Worm (Caenorhabditis elegans) whole organism, L1 larva: ENCODE measurements around the gene clec-62.

Experiments
- aha-1 ChIP-seq: fragments of 150-350 bp; optimal IDR thresholded peaks from 2 replicates; lab custom pipeline; 2014; ENCODE audit warnings: missing biosample characterization, missing genetic modification characterization
- alr-1 ChIP-seq: fragments of 200-800 bp; sonication (Bioruptor generic); optimal IDR thresholded peaks from 2 replicates; lab custom pipeline; 2018; ENCODE audit warnings: borderline replicate concordance, mild to moderate bottlenecking, missing genetic modification characterization, missing compliant biosample characterization
- aly-2 ChIP-seq: fragments of 150-350 bp; optimal IDR thresholded peaks from 2 replicates; lab custom pipeline; 2014; ENCODE audit warnings: missing biosample characterization, missing genetic modification characterization
- ceh-63 ChIP-seq: fragments of 200-800 bp; sonication (Bioruptor generic); optimal IDR thresholded peaks from 2 replicates; lab custom pipeline; 2018; ENCODE audit warnings: mild to moderate bottlenecking, missing genetic modification characterization, missing compliant biosample characterization
- ceh-82 ChIP-seq, 3 experiments: fragments of 150-350 bp in 1 of 3; sonication (generic microtip) in 2 of 3; optimal IDR thresholded peaks; 2 replicates each; lab custom pipeline; 2014 to 2017; ENCODE audit warnings: missing biosample characterization in 3 of 3, missing genetic modification characterization in 3 of 3
- ceh-88 ChIP-seq: fragments of 200-800 bp; sonication (Bioruptor generic); IDR thresholded peaks from 2 replicates; pipeline ENCODE4 v1.3.6; 2022; ENCODE audit warnings: missing genetic modification characterization, missing compliant biosample characterization
- ceh-90 ChIP-seq: sonication (generic microtip); optimal IDR thresholded peaks from 2 replicates; lab custom pipeline; 2016; ENCODE audit warnings: missing genetic modification characterization, missing compliant biosample characterization
- ces-1 ChIP-seq: fragments of 150-350 bp; optimal IDR thresholded peaks from 2 replicates; lab custom pipeline; 2014; ENCODE audit warnings: missing biosample characterization, missing genetic modification reagents, missing genetic modification characterization
- dsc-1 ChIP-seq: sonication (generic microtip); optimal IDR thresholded peaks from 2 replicates; lab custom pipeline; 2016; ENCODE audit warnings: mild to moderate bottlenecking, missing genetic modification characterization, missing compliant biosample characterization
- efl-1 ChIP-seq, 4 experiments: fragments of 150-350 bp; optimal IDR thresholded peaks in 3 of 4; peaks in 1 of 4; 1 replicate in 1 of 4; 2 replicates in 3 of 4; lab custom pipeline; 2014; ENCODE audit warnings: missing biosample characterization in 2 of 4, missing genetic modification characterization in 2 of 4, missing genetic modification reagents in 2 of 4
- efl-3 ChIP-seq: fragments of 200-800 bp; sonication (Bioruptor generic); optimal IDR thresholded peaks from 2 replicates; lab custom pipeline; 2018; ENCODE audit warnings: mild to moderate bottlenecking, missing genetic modification characterization, missing compliant biosample characterization
- elt-2 ChIP-seq: sonication (generic microtip); optimal IDR thresholded peaks from 2 replicates; lab custom pipeline; 2016; ENCODE audit warnings: missing genetic modification characterization, mild to moderate bottlenecking, inconsistent platforms, missing compliant biosample characterization, missing genetic modification reagents
- elt-3 ChIP-seq, 6 experiments: fragments of 150-350 bp in 1 of 6; sonication (generic microtip); optimal IDR thresholded peaks; 2 replicates each; lab custom pipeline; 2017 to 2018; ENCODE audit warnings: missing biosample characterization in 6 of 6, missing genetic modification characterization in 6 of 6, inconsistent platforms in 1 of 6
- ets-5 ChIP-seq: fragments of 200-800 bp; sonication (Bioruptor generic); IDR thresholded peaks from 2 replicates; pipeline ENCODE4 v1.3.6; 2022; ENCODE audit warnings: missing genetic modification characterization, missing compliant biosample characterization
- fkh-10 ChIP-seq: sonication (generic microtip); optimal IDR thresholded peaks from 2 replicates; lab custom pipeline; 2017; ENCODE audit warnings: missing biosample characterization, missing genetic modification reagents, missing genetic modification characterization
- fkh-8 ChIP-seq: sonication (generic microtip); optimal IDR thresholded peaks from 2 replicates; lab custom pipeline; 2016; ENCODE audit warnings: mild to moderate bottlenecking, missing genetic modification characterization, missing compliant biosample characterization
- grh-1 ChIP-seq: fragments of 200-800 bp; sonication (Bioruptor generic); IDR thresholded peaks from 2 replicates; pipeline ENCODE4 v1.3.6; 2022; ENCODE audit warnings: missing genetic modification reagents, missing genetic modification characterization, missing compliant biosample characterization
- hlh-17 ChIP-seq: fragments of 200-800 bp; sonication (Bioruptor generic); optimal IDR thresholded peaks from 2 replicates; lab custom pipeline; 2018; ENCODE audit warnings: missing genetic modification characterization, mild to moderate bottlenecking, missing compliant biosample characterization, moderate library complexity, borderline replicate concordance
- irx-1 ChIP-seq: sonication (generic microtip); optimal IDR thresholded peaks from 2 replicates; lab custom pipeline; 2016; ENCODE audit warnings: missing genetic modification characterization, missing compliant biosample characterization
- isw-1 ChIP-seq: fragments of 200-800 bp; sonication (Bioruptor generic); IDR thresholded peaks from 2 replicates; pipeline ENCODE4 v1.3.6; 2022; ENCODE audit warnings: missing genetic modification characterization, missing compliant biosample characterization
- lin-14 ChIP-seq: fragments of 200-800 bp; sonication (Bioruptor generic); optimal IDR thresholded peaks from 2 replicates; lab custom pipeline; 2018; ENCODE audit warnings: mild to moderate bottlenecking, missing genetic modification characterization, moderate library complexity, missing compliant biosample characterization
- lin-35 ChIP-seq, 2 experiments: fragments of 150-350 bp; optimal IDR thresholded peaks; 2 replicates each; lab custom pipeline; 2014; ENCODE audit warnings: missing biosample characterization in 2 of 2, missing genetic modification characterization in 2 of 2, missing genetic modification reagents in 2 of 2
- lin-39 ChIP-seq: fragments of 150-350 bp; optimal IDR thresholded peaks from 2 replicates; lab custom pipeline; 2014; ENCODE audit warnings: missing biosample characterization, missing genetic modification reagents, missing genetic modification characterization
- lir-3 ChIP-seq: sonication (generic microtip); optimal IDR thresholded peaks from 2 replicates; lab custom pipeline; 2016; ENCODE audit warnings: mild to moderate bottlenecking, missing genetic modification characterization, moderate library complexity, missing compliant biosample characterization; ENCODE audit not compliant: poor library complexity
- mab-9 ChIP-seq: fragments of 200-800 bp; sonication (Bioruptor generic); IDR thresholded peaks from 2 replicates; pipeline ENCODE4 v1.3.6; 2022; ENCODE audit warnings: missing genetic modification reagents, missing genetic modification characterization, missing compliant biosample characterization
- mdl-1 ChIP-seq, 2 experiments: fragments of 150-350 bp; optimal IDR thresholded peaks; 2 replicates each; lab custom pipeline; 2014 to 2017; ENCODE audit warnings: missing biosample characterization in 2 of 2, missing genetic modification characterization in 2 of 2, inconsistent platforms in 1 of 2
- nhr-11 ChIP-seq: fragments of 150-350 bp; optimal IDR thresholded peaks from 2 replicates; lab custom pipeline; 2014; ENCODE audit warnings: missing biosample characterization, missing genetic modification characterization
- nhr-71 ChIP-seq: sonication (generic microtip); optimal IDR thresholded peaks from 2 replicates; lab custom pipeline; 2016; ENCODE audit warnings: mild to moderate bottlenecking, missing genetic modification characterization, moderate library complexity, missing compliant biosample characterization
- nhr-76 ChIP-seq: sonication (generic microtip); optimal IDR thresholded peaks from 2 replicates; lab custom pipeline; 2017; ENCODE audit warnings: missing biosample characterization, missing genetic modification characterization
- nhr-84 ChIP-seq: sonication (generic microtip); optimal IDR thresholded peaks from 2 replicates; lab custom pipeline; 2017; ENCODE audit warnings: missing biosample characterization, missing genetic modification characterization
- nhr-85 ChIP-seq: sonication (generic microtip); peaks from one replicate; lab custom pipeline; 2016; ENCODE audit warnings: missing genetic modification characterization, inconsistent platforms, missing compliant biosample characterization
- nhr-90 ChIP-seq: sonication (generic microtip); optimal IDR thresholded peaks from 2 replicates; lab custom pipeline; 2016; ENCODE audit warnings: mild to moderate bottlenecking, missing genetic modification characterization, missing compliant biosample characterization; ENCODE audit not compliant: poor library complexity
- skn-1 ChIP-seq: fragments of 150-350 bp; optimal IDR thresholded peaks from 2 replicates; lab custom pipeline; 2014; ENCODE audit warnings: missing biosample characterization, missing genetic modification characterization
- snu-23 ChIP-seq: sonication (generic microtip); optimal IDR thresholded peaks from 2 replicates; lab custom pipeline; 2016; ENCODE audit warnings: missing genetic modification characterization, missing compliant biosample characterization
- sptf-1 ChIP-seq: fragments of 150-350 bp; optimal IDR thresholded peaks from 2 replicates; lab custom pipeline; 2014; ENCODE audit warnings: missing biosample characterization, missing genetic modification characterization
- tbx-2 ChIP-seq: sonication (generic microtip); optimal IDR thresholded peaks from 2 replicates; lab custom pipeline; 2016; ENCODE audit warnings: missing genetic modification characterization, missing compliant biosample characterization
- unc-30 ChIP-seq: sonication (generic microtip); optimal IDR thresholded peaks from 2 replicates; lab custom pipeline; 2017; ENCODE audit warnings: missing biosample characterization, missing genetic modification characterization
- unc-62 ChIP-seq: fragments of 150-350 bp; optimal IDR thresholded peaks from 2 replicates; lab custom pipeline; 2014; ENCODE audit warnings: missing biosample characterization, missing genetic modification reagents, missing genetic modification characterization
- unc-86 ChIP-seq: sonication (generic microtip); optimal IDR thresholded peaks from 2 replicates; lab custom pipeline; 2016; ENCODE audit warnings: missing genetic modification characterization, missing compliant biosample characterization
- unc-98 ChIP-seq: fragments of 200-800 bp; sonication (Bioruptor generic); IDR thresholded peaks from 2 replicates; pipeline ENCODE4 v1.3.6; 2022; ENCODE audit warnings: missing genetic modification characterization, missing compliant biosample characterization
- vab-15 ChIP-seq: sonication (generic microtip); optimal IDR thresholded peaks from 2 replicates; lab custom pipeline; 2017; ENCODE audit warnings: missing genotype, mild to moderate bottlenecking, missing genetic modification characterization, missing compliant biosample characterization
- xbp-1 ChIP-seq: sonication (generic microtip); optimal IDR thresholded peaks from 2 replicates; lab custom pipeline; 2016; ENCODE audit warnings: missing genetic modification characterization, missing compliant biosample characterization

The clec-62 gene

ce11 chrII:12907070-12907469, 12.1 kb upstream of the clec-62 start, which contains the start of gene nspb-11:
Gene nspb-11, plus strand, starts transcription at chrII:12907370.
- no peak for TF ChIP-seq grh-1
- no peak for TF ChIP-seq lir-3 (tag; lab: Kevin White, UChicago)
- TF ChIP-seq nhr-90 (tag; lab: Kevin White, UChicago), result no peak
- no peak for TF ChIP-seq unc-30
- TF ChIP-seq unc-62, result no peak
- TF ChIP-seq nhr-84 (tag; lab: Kevin White, UChicago), result no peak
- no peak for TF ChIP-seq ceh-63 (GFP tag; lab: Kevin White, UChicago)
- TF ChIP-seq efl-1 (optimal IDR thresholded peaks at IDR 0.05; lab: Kevin White, UChicago), result no peak
- peak in 1 of 2 experiments; percentile 42 for TF ChIP-seq efl-1 (GFP tag; optimal IDR thresholded peaks at IDR 0.05 in 1 of 2; lab: Kevin White, UChicago)

- no peak for TF ChIP-seq mab-9 (GFP tag; lab: Robert Waterston, UW)
- no peak for TF ChIP-seq ceh-82 (tag; optimal IDR thresholded peaks at IDR 0.05; lab: Kevin White, UChicago)
- no peak for TF ChIP-seq alr-1
- TF ChIP-seq unc-98 (GFP tag; lab: Robert Waterston, UW), result no peak
- no peak for TF ChIP-seq unc-86 (tag; lab: Kevin White, UChicago)
These were observed 9.2 kb upstream of the clec-62 start, which contains the start of gene clec-66 for ce11 chrII:12904174-12904573. Gene clec-66, plus strand, starts transcription at chrII:12904398.

ce11 chrII:12901025-12901424, 6.1 kb upstream of the clec-62 start, which contains the start of gene clec-65:
Gene clec-65, plus strand, starts transcription at chrII:12901325.
- no peak for TF ChIP-seq mab-9 (GFP tag; lab: Robert Waterston, UW)
- TF ChIP-seq nhr-85 (tag; lab: Kevin White, UChicago), result no peak
- no peak for TF ChIP-seq xbp-1 (tag; lab: Kevin White, UChicago)
- TF ChIP-seq irx-1, result no peak
- TF ChIP-seq nhr-71 (tag; lab: Kevin White, UChicago), result no peak
- TF ChIP-seq snu-23 (GFP tag; lab: Kevin White, UChicago), result no peak
- no peak for TF ChIP-seq lir-3 (tag; lab: Kevin White, UChicago)
- TF ChIP-seq dsc-1 (tag; lab: Kevin White, UChicago), result no peak
- TF ChIP-seq nhr-76 (tag; lab: Kevin White, UChicago), result no peak
- TF ChIP-seq ces-1 (GFP tag; lab: Kevin White, UChicago), result no peak
- TF ChIP-seq lin-39 (tag; lab: Kevin White, UChicago), result no peak
- TF ChIP-seq ets-5 (GFP tag; lab: Robert Waterston, UW), result no peak
- no peak for TF ChIP-seq efl-3 (GFP tag; lab: Kevin White, UChicago)

ce11 chrII:12897942-12898341, 3.0 kb upstream of the clec-62 start, which contains the start of gene clec-64:
Gene clec-64, plus strand, starts transcription at chrII:12898242.
- TF ChIP-seq elt-3 (tag; optimal IDR thresholded peaks at IDR 0.05; lab: Kevin White, UChicago) (no peak), skn-1 (tag; lab: Kevin White, UChicago) (no peak), sptf-1 (no peak), aha-1 (no peak), ceh-88 (GFP tag; lab: Robert Waterston, UW) (no peak), fkh-10 (GFP tag; lab: Kevin White, UChicago) (no peak), nhr-84 (tag; lab: Kevin White, UChicago) (no peak)

ce11 chrII:12897361-12897760, 2.4 kb upstream of the clec-62 start:
- TF ChIP-seq efl-3 (GFP tag; lab: Kevin White, UChicago) (no peak), nhr-11 (tag; lab: Kevin White, UChicago) (no peak), efl-1 (optimal IDR thresholded peaks at IDR 0.05; lab: Kevin White, UChicago) (no peak), efl-1 (GFP tag; optimal IDR thresholded peaks at IDR 0.05 in 1 of 2; lab: Kevin White, UChicago) (peak in 1 of 2 experiments; percentile 69)

- no peak for TF ChIP-seq ceh-90 (tag; lab: Kevin White, UChicago)
- no peak for TF ChIP-seq ces-1 (GFP tag; lab: Kevin White, UChicago)
- TF ChIP-seq tbx-2, result no peak
- no peak for TF ChIP-seq aly-2
- TF ChIP-seq lin-14, result no peak
- TF ChIP-seq lin-35 (GFP tag; optimal IDR thresholded peaks at IDR 0.05; lab: Kevin White, UChicago), result no peak
- TF ChIP-seq hlh-17 (GFP tag; lab: Kevin White, UChicago), result no peak
- no peak for TF ChIP-seq isw-1 (GFP tag; lab: Robert Waterston, UW)
- TF ChIP-seq vab-15 (tag; lab: Kevin White, UChicago), result no peak
- TF ChIP-seq mdl-1 (tag; optimal IDR thresholded peaks at IDR 0.05; lab: Kevin White, UChicago), result no peak
- no peak for TF ChIP-seq fkh-8 (tag; lab: Kevin White, UChicago)
- no peak for TF ChIP-seq unc-62
- no peak for TF ChIP-seq grh-1
- TF ChIP-seq snu-23 (GFP tag; lab: Kevin White, UChicago), result no peak
- no peak for TF ChIP-seq elt-2 (tag; lab: Kevin White, UChicago)
These were observed 1.7 kb upstream of the clec-62 start for ce11 chrII:12896666-12897065.
